Worm (Caenorhabditis elegans) whole organism, early embryonic: ENCODE measurements around the gene nspg-7.2.
A peak's percentile ranks its signal among the peaks of the same experiment; 100 is the strongest.

Experiments
- B0310.2 ChIP-seq: sonication (generic microtip); optimal IDR thresholded peaks from 2 replicates; lab custom pipeline; 2016; ENCODE audit warnings: mild to moderate bottlenecking, missing genetic modification characterization, missing compliant biosample characterization
- F13C5.2 ChIP-seq: sonication (generic microtip); optimal IDR thresholded peaks from 2 replicates; lab custom pipeline; 2017; ENCODE audit warnings: mild to moderate bottlenecking, missing genetic modification characterization, inconsistent platforms, missing compliant biosample characterization
- aly-1 ChIP-seq: sonication (generic microtip); optimal IDR thresholded peaks from 2 replicates; lab custom pipeline; 2016; ENCODE audit warnings: missing genetic modification characterization, missing compliant biosample characterization
- ama-1 ChIP-seq: fragments of 150-350 bp; optimal IDR thresholded peaks from 2 replicates; lab custom pipeline; 2014
- ceh-13 ChIP-seq: fragments of 200-800 bp; sonication (Bioruptor generic); optimal IDR thresholded peaks from 2 replicates; lab custom pipeline; 2018; ENCODE audit warnings: mild to moderate bottlenecking, missing genetic modification characterization, missing compliant biosample characterization
- ceh-36 ChIP-seq: sonication (generic microtip); optimal IDR thresholded peaks from 2 replicates; lab custom pipeline; 2016; ENCODE audit warnings: missing genetic modification characterization, inconsistent platforms, missing compliant biosample characterization
- ets-7 ChIP-seq: sonication (generic microtip); optimal IDR thresholded peaks from 2 replicates; lab custom pipeline; 2016; ENCODE audit warnings: missing genotype, missing genetic modification characterization, missing compliant biosample characterization
- flt-1 ChIP-seq: fragments of 200-800 bp; sonication (Bioruptor generic); IDR thresholded peaks from 2 replicates; pipeline ENCODE4 v1.3.6; 2022; ENCODE audit warnings: missing genetic modification characterization, missing compliant biosample characterization
- hmbx-1 ChIP-seq: sonication (generic microtip); optimal IDR thresholded peaks from 2 replicates; lab custom pipeline; 2016; ENCODE audit warnings: mild to moderate bottlenecking, missing genetic modification characterization, missing compliant biosample characterization
- hmg-4 ChIP-seq: fragments of 200-800 bp; sonication (Bioruptor generic); optimal IDR thresholded peaks from 2 replicates; lab custom pipeline; 2018; ENCODE audit warnings: mild to moderate bottlenecking, missing genetic modification characterization, missing compliant biosample characterization
- hnd-1 ChIP-seq: sonication (generic microtip); optimal IDR thresholded peaks from 2 replicates; lab custom pipeline; 2016; ENCODE audit warnings: missing genetic modification characterization, missing compliant biosample characterization
- pes-1 ChIP-seq: fragments of 200-800 bp; sonication (Bioruptor generic); IDR thresholded peaks from 2 replicates; pipeline ENCODE4 v1.3.6; 2022; ENCODE audit warnings: missing genetic modification reagents, missing genetic modification characterization, missing compliant biosample characterization
- scrt-1 ChIP-seq: fragments of 200-800 bp; sonication (Bioruptor generic); IDR thresholded peaks from 2 replicates; pipeline ENCODE4 v1.3.6; 2022; ENCODE audit warnings: missing genetic modification characterization, missing compliant biosample characterization
- sea-1 ChIP-seq: fragments of 200-800 bp; sonication (Bioruptor generic); conservative IDR thresholded peaks from 2 replicates; pipeline ENCODE4 v1.3.6; 2022; ENCODE audit warnings: missing genetic modification characterization, missing compliant biosample characterization
- tbx-11 ChIP-seq: fragments of 200-800 bp; sonication (Bioruptor generic); IDR thresholded peaks from 2 replicates; pipeline ENCODE4 v1.3.6; 2022; ENCODE audit warnings: missing genetic modification characterization, missing compliant biosample characterization
- tbx-37 ChIP-seq: fragments of 200-800 bp; sonication (Bioruptor generic); conservative IDR thresholded peaks from 2 replicates; pipeline ENCODE4 v1.3.6; 2022; ENCODE audit warnings: missing genetic modification reagents, missing genetic modification characterization, missing compliant biosample characterization
- tra-4 ChIP-seq: sonication (generic microtip); optimal IDR thresholded peaks from 2 replicates; lab custom pipeline; 2017; ENCODE audit warnings: missing genetic modification characterization, missing compliant biosample characterization

Gene nspg-7.2

ce11 chrIII:3253736-3254135 is 4.5 kb downstream of the nspg-7.2 start:
- TF ChIP-seq flt-1 (GFP tag; lab: Robert Waterston, UW) (no peak), F13C5.2 (tag; lab: Kevin White, UChicago) (no peak)

DNA sequence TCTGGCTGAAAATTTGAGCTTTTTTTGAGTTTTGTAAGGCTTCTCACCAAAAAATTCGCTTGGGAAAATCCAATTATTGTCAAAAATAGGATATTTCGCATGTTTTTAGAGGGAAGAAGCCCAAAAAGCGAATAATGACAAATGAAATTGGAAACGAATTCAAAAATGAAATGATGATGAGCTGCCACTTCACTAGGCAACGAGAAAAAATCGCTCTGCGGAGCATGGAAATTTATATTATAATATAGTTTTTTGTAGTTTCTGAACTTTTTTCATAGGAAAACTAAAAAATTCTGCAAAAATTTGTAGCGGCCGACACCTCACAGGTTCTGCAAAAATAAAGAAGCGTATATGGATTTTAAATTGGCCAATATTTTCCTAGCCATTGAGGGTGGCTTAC is 5.2 kb downstream of the nspg-7.2 start, which contains the start of gene Y53G8AL.3:
Gene Y53G8AL.3, minus strand, starts transcription at position 101 of the 400 bp plus-strand sequence.
- TF ChIP-seq sea-1 (GFP tag; lab: Robert Waterston, UW) = no peak
- no peak for TF ChIP-seq scrt-1 (GFP tag; lab: Robert Waterston, UW)
- TF ChIP-seq B0310.2 (tag; lab: Kevin White, UChicago) = no peak
- TF ChIP-seq pes-1 (GFP tag; lab: Robert Waterston, UW) = no peak
- TF ChIP-seq flt-1 (GFP tag; lab: Robert Waterston, UW) = no peak
- TF ChIP-seq ama-1 (lab: Kevin White, UChicago) = no peak
- no peak for TF ChIP-seq ets-7 (tag; lab: Kevin White, UChicago)
- TF ChIP-seq F13C5.2 (tag; lab: Kevin White, UChicago) = no peak
- TF ChIP-seq ceh-13 (GFP tag; lab: Kevin White, UChicago) = no peak
- no peak for TF ChIP-seq aly-1 (tag; lab: Kevin White, UChicago)
- TF ChIP-seq hnd-1 (tag; lab: Kevin White, UChicago) = no peak
- TF ChIP-seq tbx-37 = no peak
- no peak for TF ChIP-seq hmg-4 (GFP tag; lab: Kevin White, UChicago)
- no peak for TF ChIP-seq tbx-11 (GFP tag; lab: Robert Waterston, UW)
- no peak for TF ChIP-seq ceh-36 (tag; lab: Kevin White, UChicago)
- no peak for TF ChIP-seq hmbx-1 (tag; lab: Kevin White, UChicago)

DNA sequence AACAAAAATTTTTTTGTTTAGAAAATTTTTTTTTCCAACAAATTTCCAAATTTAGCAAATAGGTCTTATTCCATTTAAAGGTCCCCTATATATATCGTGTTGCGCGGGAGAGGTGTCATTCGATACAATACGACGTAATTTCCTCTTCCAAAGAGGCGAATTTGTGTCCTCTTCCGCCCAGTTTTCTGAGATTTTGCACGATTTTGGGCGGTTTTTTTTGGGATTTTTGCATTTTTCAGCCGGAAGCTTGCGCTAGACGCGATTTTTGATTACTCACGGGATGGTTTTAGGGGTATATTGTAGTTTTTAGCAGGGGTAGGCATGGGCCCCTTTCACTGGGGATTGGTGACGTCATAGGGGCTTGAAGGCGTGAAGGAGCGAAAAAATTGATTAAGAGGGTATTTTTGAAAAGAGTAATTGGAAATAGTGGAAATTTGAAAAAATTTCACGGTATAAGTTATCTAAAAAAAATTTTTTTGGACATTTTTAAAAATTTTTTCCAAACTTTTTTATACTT is 7.6 kb downstream of the nspg-7.2 start, which contains the start of gene Y53G8AL.4:
Gene Y53G8AL.4, minus strand, starts transcription at position 51 of the 517 bp plus-strand sequence.
- no peak for TF ChIP-seq aly-1 (tag; lab: Kevin White, UChicago)
- TF ChIP-seq pes-1 (GFP tag; lab: Robert Waterston, UW) = peak; percentile 27; the same call in 1 of the 2 replicates
- no peak for TF ChIP-seq flt-1 (GFP tag; lab: Robert Waterston, UW)
- TF ChIP-seq ets-7 (tag; lab: Kevin White, UChicago) = no peak
- no peak for TF ChIP-seq ceh-36 (tag; lab: Kevin White, UChicago)
- TF ChIP-seq hmg-4 (GFP tag; lab: Kevin White, UChicago) = no peak
- no peak for TF ChIP-seq ama-1 (lab: Kevin White, UChicago)

- peak; percentile 65; the same call in 1 of the 2 replicates for TF ChIP-seq flt-1 (GFP tag; lab: Robert Waterston, UW)
- no peak for TF ChIP-seq hmg-4 (GFP tag; lab: Kevin White, UChicago)
- TF ChIP-seq tbx-37 = no peak; the same call in 1 of the 2 replicates
- no peak for TF ChIP-seq ets-7 (tag; lab: Kevin White, UChicago)
- TF ChIP-seq tbx-11 (GFP tag; lab: Robert Waterston, UW) = 0 out of 2 replicates have a peak, but pooled peaks have one; percentile 57
- TF ChIP-seq hnd-1 (tag; lab: Kevin White, UChicago) = peak; percentile 27
- no peak for TF ChIP-seq ceh-36 (tag; lab: Kevin White, UChicago)
- no peak for TF ChIP-seq hmbx-1 (tag; lab: Kevin White, UChicago)
- no peak for TF ChIP-seq B0310.2 (tag; lab: Kevin White, UChicago)
- no peak for TF ChIP-seq ceh-13 (GFP tag; lab: Kevin White, UChicago)
- no peak for TF ChIP-seq tra-4 (tag; lab: Kevin White, UChicago)
- no peak for TF ChIP-seq F13C5.2 (tag; lab: Kevin White, UChicago)
- TF ChIP-seq aly-1 (tag; lab: Kevin White, UChicago) = no peak
- TF ChIP-seq pes-1 (GFP tag; lab: Robert Waterston, UW) = peak; percentile 63
- no peak for TF ChIP-seq scrt-1 (GFP tag; lab: Robert Waterston, UW)
- no peak for TF ChIP-seq sea-1 (GFP tag; lab: Robert Waterston, UW)
- TF ChIP-seq ama-1 (lab: Kevin White, UChicago) = no peak
Measured at ce11 chrIII:3249038-3249420, 9.2 kb downstream of the nspg-7.2 start.

- TF ChIP-seq F13C5.2 (tag; lab: Kevin White, UChicago) (peak; percentile 27), aly-1 (tag; lab: Kevin White, UChicago) (no peak)
Measured at ce11 chrIII:3248307-3249037, 9.7 kb downstream of the nspg-7.2 start, which contains the start of gene nduf-9. Gene nduf-9 (minus strand): TSS chrIII:3248575.

DNA sequence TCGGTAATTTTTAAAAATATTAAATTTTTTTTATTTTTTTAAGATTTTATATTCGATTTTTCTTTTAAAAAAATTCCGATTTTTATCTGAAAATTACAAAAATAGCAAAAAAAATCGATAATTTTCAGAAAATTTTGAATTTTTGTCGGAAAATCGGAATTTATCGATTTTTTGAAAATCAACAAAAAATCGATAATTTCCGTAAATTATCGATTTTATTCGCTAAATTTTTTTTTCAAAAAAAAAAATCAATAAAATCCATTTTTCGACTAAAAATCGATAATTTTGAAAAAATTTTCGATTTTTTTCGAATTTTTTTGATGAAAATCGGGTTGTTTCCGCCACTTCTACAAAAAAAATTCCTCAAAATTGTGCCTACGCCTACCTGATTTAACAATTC is 15.8 kb downstream of the nspg-7.2 start:
- TF ChIP-seq ets-7 (tag; lab: Kevin White, UChicago) = no peak
- TF ChIP-seq tbx-37 = no peak
- TF ChIP-seq F13C5.2 (tag; lab: Kevin White, UChicago) = no peak
- TF ChIP-seq B0310.2 (tag; lab: Kevin White, UChicago) = no peak
- no peak for TF ChIP-seq tbx-11 (GFP tag; lab: Robert Waterston, UW)
- TF ChIP-seq sea-1 (GFP tag; lab: Robert Waterston, UW) = no peak
- TF ChIP-seq pes-1 (GFP tag; lab: Robert Waterston, UW) = no peak
- no peak for TF ChIP-seq hmbx-1 (tag; lab: Kevin White, UChicago)
- no peak for TF ChIP-seq flt-1 (GFP tag; lab: Robert Waterston, UW)
- no peak for TF ChIP-seq tra-4 (tag; lab: Kevin White, UChicago)
- no peak for TF ChIP-seq ama-1 (lab: Kevin White, UChicago)
- TF ChIP-seq scrt-1 (GFP tag; lab: Robert Waterston, UW) = no peak
- no peak for TF ChIP-seq hmg-4 (GFP tag; lab: Kevin White, UChicago)
- TF ChIP-seq hnd-1 (tag; lab: Kevin White, UChicago) = no peak
- TF ChIP-seq ceh-36 (tag; lab: Kevin White, UChicago) = no peak
- TF ChIP-seq aly-1 (tag; lab: Kevin White, UChicago) = no peak
- no peak for TF ChIP-seq ceh-13 (GFP tag; lab: Kevin White, UChicago)
